Fruit fly (Drosophila melanogaster) whole organism, embryonic: Measurements from ENCODE around the gene Duox.

Experiments used
- Aef1 ChIP-seq: fragments of 200-800 bp; sonication (Bioruptor generic); IDR thresholded peaks from 3 replicates; pipeline ENCODE4 v1.3.6; 2022; ENCODE audit warnings: missing biosample characterization, missing genetic modification characterization
- CG10274 ChIP-seq: fragments of 200-800 bp; sonication (Bioruptor generic); optimal IDR thresholded peaks from 3 replicates; lab custom pipeline; 2017; ENCODE audit warnings: missing biosample characterization, mild to moderate bottlenecking, missing genetic modification characterization
- CG11456 ChIP-seq: fragments of 200-800 bp; sonication (Bioruptor generic); IDR thresholded peaks from 3 replicates; pipeline ENCODE4 v1.3.6; 2022; ENCODE audit warnings: missing biosample characterization, missing genetic modification characterization
- CG11695 ChIP-seq: fragments of 200-800 bp; sonication (Bioruptor generic); IDR thresholded peaks from 3 replicates; pipeline ENCODE4 v1.3.6; 2022; ENCODE audit warnings: missing biosample characterization, missing genetic modification characterization
- CG13894 ChIP-seq: fragments of 200-800 bp; sonication (Bioruptor generic); optimal IDR thresholded peaks from 3 replicates; lab custom pipeline; 2018; ENCODE audit warnings: missing biosample characterization, mild to moderate bottlenecking, missing genetic modification characterization, moderate library complexity
- CG16779 ChIP-seq: fragments of 200-800 bp; sonication (Bioruptor generic); IDR thresholded peaks from 2 replicates; pipeline ENCODE4 v1.3.6; 2022; ENCODE audit warnings: missing biosample characterization, missing genetic modification characterization
- CG18599 ChIP-seq: fragments of 200-800 bp; sonication (Bioruptor generic); optimal IDR thresholded peaks from 3 replicates; lab custom pipeline; 2017; ENCODE audit warnings: missing biosample characterization, missing genetic modification characterization, mild to moderate bottlenecking, moderate library complexity, missing genetic modification reagents
- CG2120 ChIP-seq: fragments of 200-800 bp; sonication (Bioruptor generic); optimal IDR thresholded peaks from 3 replicates; lab custom pipeline; 2016; ENCODE audit warnings: missing biosample characterization, missing genetic modification characterization
- CG2678 ChIP-seq: fragments of 200-800 bp; sonication (Bioruptor generic); optimal IDR thresholded peaks from 3 replicates; lab custom pipeline; 2019; ENCODE audit warnings: missing biosample characterization, mild to moderate bottlenecking, missing genetic modification characterization, moderate library complexity
- CG3163 ChIP-seq: fragments of 200-800 bp; sonication (Bioruptor generic); optimal IDR thresholded peaks from 3 replicates; lab custom pipeline; 2016; ENCODE audit warnings: missing biosample characterization, missing genetic modification characterization
- CG3281 ChIP-seq: fragments of 200-800 bp; sonication (Bioruptor generic); optimal IDR thresholded peaks from 3 replicates; lab custom pipeline; 2017; ENCODE audit warnings: missing biosample characterization, mild to moderate bottlenecking, missing genetic modification characterization
- CG8290 ChIP-seq, 3 experiments: fragments of 200-800 bp; sonication (Bioruptor generic); optimal IDR thresholded peaks; 2 replicates each; lab custom pipeline; 2016 to 2019; ENCODE audit warnings: missing biosample characterization in 3 of 3, missing genetic modification characterization in 3 of 3, mild to moderate bottlenecking in 2 of 3, moderate library complexity in 1 of 3
- CG9932 ChIP-seq: fragments of 200-800 bp; sonication (Bioruptor generic); IDR thresholded peaks from 2 replicates; pipeline ENCODE4 v1.3.6; 2022; ENCODE audit warnings: missing biosample characterization, missing genetic modification characterization
- Dbx ChIP-seq: fragments of 200-800 bp; sonication (Bioruptor generic); IDR thresholded peaks from 3 replicates; pipeline ENCODE4 v1.3.6; 2022; ENCODE audit warnings: missing biosample characterization, missing genetic modification characterization
- Deaf1 ChIP-seq: fragments of 200-800 bp; optimal IDR thresholded peaks from 3 replicates; lab custom pipeline; 2019; ENCODE audit warnings: missing biosample characterization, mild to moderate bottlenecking, missing genetic modification characterization, moderate library complexity
- Dp ChIP-seq: fragments of 200-800 bp; sonication (Bioruptor generic); optimal IDR thresholded peaks from 2 replicates; lab custom pipeline; 2018; ENCODE audit warnings: missing biosample characterization, mild to moderate bottlenecking, missing genetic modification characterization, moderate library complexity
- Ets65A ChIP-seq: fragments of 200-800 bp; sonication (Bioruptor generic); peaks from one replicate; lab custom pipeline; 2016; ENCODE audit warnings: missing biosample characterization, missing genetic modification characterization
- Hmr ChIP-seq: fragments of 200-800 bp; sonication (Bioruptor generic); optimal IDR thresholded peaks from 3 replicates; lab custom pipeline; 2017; ENCODE audit warnings: mild to moderate bottlenecking, missing biosample characterization, missing genetic modification reagents, missing genetic modification characterization
- Med ChIP-seq: fragments of 200-800 bp; sonication (Bioruptor generic); peaks from one replicate; lab custom pipeline; 2016; ENCODE audit warnings: missing biosample characterization, missing genetic modification characterization, mild to moderate bottlenecking, inconsistent platforms, moderate library complexity
- NFAT ChIP-seq: fragments of 200-800 bp; sonication (Bioruptor generic); IDR thresholded peaks from 2 replicates; pipeline ENCODE4 v1.3.6; 2022; ENCODE audit warnings: missing biosample characterization, missing genetic modification characterization
- Trl ChIP-seq, 3 experiments: fragments of >200 bp in 2 of 3; fragments of 200-800 bp in 1 of 3; sonication (Bioruptor generic) in 1 of 3; optimal IDR thresholded peaks; 2 replicates in 1 of 3; 3 replicates in 2 of 3; lab custom pipeline; 2016 to 2017; ENCODE audit warnings: missing biosample characterization in 1 of 3, missing genetic modification characterization in 1 of 3
- ase ChIP-seq: fragments of 200-800 bp; sonication (Bioruptor generic); IDR thresholded peaks from 3 replicates; pipeline ENCODE4 v1.3.6; 2022; ENCODE audit warnings: missing biosample characterization, missing genetic modification characterization
- crol ChIP-seq: fragments of 200-800 bp; sonication (Bioruptor generic); IDR thresholded peaks from 2 replicates; pipeline ENCODE4 v1.3.6; 2022; ENCODE audit warnings: missing biosample characterization, missing genetic modification characterization
- crp ChIP-seq, 2 experiments: fragments of 200-800 bp; sonication (Bioruptor generic); optimal IDR thresholded peaks; 2 replicates in 1 of 2; 3 replicates in 1 of 2; lab custom pipeline; 2017; ENCODE audit warnings: missing biosample characterization in 2 of 2, missing genetic modification characterization in 2 of 2, mild to moderate bottlenecking in 1 of 2, moderate library complexity in 1 of 2
- dysf ChIP-seq: fragments of 200-800 bp; sonication (Bioruptor generic); IDR thresholded peaks from 3 replicates; pipeline ENCODE4 v1.3.6; 2022; ENCODE audit warnings: missing biosample characterization, missing genetic modification characterization
- ewg ChIP-seq: fragments of 200-800 bp; sonication (Bioruptor generic); optimal IDR thresholded peaks from 3 replicates; lab custom pipeline; 2017; ENCODE audit warnings: mild to moderate bottlenecking, missing biosample characterization, missing genetic modification reagents, missing genetic modification characterization
- fd96Cb ChIP-seq: fragments of 200-800 bp; sonication (Bioruptor generic); optimal IDR thresholded peaks from 2 replicates; lab custom pipeline; 2018; ENCODE audit warnings: missing biosample characterization, mild to moderate bottlenecking, missing genetic modification characterization, moderate library complexity
- gro ChIP-seq: fragments of 200-800 bp; sonication (Bioruptor generic); optimal IDR thresholded peaks from 2 replicates; lab custom pipeline; 2016; ENCODE audit warnings: missing biosample characterization, missing genetic modification characterization
- lab ChIP-seq: fragments of 200-800 bp; sonication (Bioruptor generic); optimal IDR thresholded peaks from 3 replicates; lab custom pipeline; 2017; ENCODE audit warnings: missing biosample characterization, missing genetic modification characterization, mild to moderate bottlenecking, moderate library complexity, missing genetic modification reagents
- lilli ChIP-seq: fragments of 200-800 bp; sonication (Bioruptor generic); optimal IDR thresholded peaks from 3 replicates; lab custom pipeline; 2016; ENCODE audit warnings: missing biosample characterization, missing genetic modification characterization
- lmd ChIP-seq: fragments of 200-800 bp; sonication (Bioruptor generic); IDR thresholded peaks from 2 replicates; pipeline ENCODE4 v1.3.6; 2022; ENCODE audit warnings: missing biosample characterization, missing genetic modification characterization
- onecut ChIP-seq: fragments of 200-800 bp; sonication (Bioruptor generic); IDR thresholded peaks from 2 replicates; pipeline ENCODE4 v1.3.6; 2022; ENCODE audit warnings: missing biosample characterization, missing genetic modification characterization
- prd ChIP-seq, 3 experiments: fragments of >200 bp in 2 of 3; fragments of 200-800 bp in 1 of 3; sonication (Bioruptor generic) in 1 of 3; optimal IDR thresholded peaks in 2 of 3; IDR thresholded peaks in 1 of 3; 2 replicates in 2 of 3; 3 replicates in 1 of 3; pipeline versions ENCODE4 v1.3.6 to Lab custom; 2017 to 2022; ENCODE audit warnings: missing biosample characterization in 1 of 3, missing genetic modification characterization in 1 of 3
- seq ChIP-seq: fragments of 200-800 bp; sonication (Bioruptor generic); IDR thresholded peaks from 2 replicates; pipeline ENCODE4 v1.3.6; 2022; ENCODE audit warnings: missing biosample characterization, missing genetic modification characterization
- slbo ChIP-seq: fragments of 200-800 bp; sonication (Bioruptor generic); IDR thresholded peaks from 2 replicates; pipeline ENCODE4 v1.3.6; 2022; ENCODE audit warnings: missing biosample characterization, missing genetic modification characterization
- unpg ChIP-seq: fragments of 200-800 bp; sonication (Bioruptor generic); optimal IDR thresholded peaks from 3 replicates; lab custom pipeline; 2018; ENCODE audit warnings: missing biosample characterization, mild to moderate bottlenecking, missing genetic modification characterization, moderate library complexity

Gene Duox

dm6 chr2L:2799909-2800478 lies 30.1 kb downstream of the Duox start, which contains the start of gene Syt1:
Gene Syt1, minus strand, starts transcription at chr2L:2799979.
- TF ChIP-seq slbo (peak; percentile 16; the same call in 1 of the 2 replicates), CG3163 (GFP tag; lab: Kevin White, UChicago) (no peak), NFAT (GFP tag; lab: Robert Waterston, UW) (peak; percentile 22; the same call in 1 of the 2 replicates), Dbx (GFP tag; lab: Robert Waterston, UW) (peak; percentile 27; the same call in 1 of the 3 replicates), Deaf1 (peak; percentile 20), Hmr (GFP tag; lab: Kevin White, UChicago) (peak; percentile 7), dysf (peak; percentile 42; the same call in 1 of the 3 replicates), crp (GFP tag; optimal IDR thresholded peaks at IDR 0.05; lab: Kevin White, UChicago) (peak in 1 of 2 experiments; percentile 46), CG2120 (GFP tag; lab: Kevin White, UChicago) (peak; percentile 2), CG11456 (GFP tag; lab: Robert Waterston, UW) (0 out of 3 replicates have a peak, but pooled peaks have one; percentile 59), ewg (GFP tag; lab: Kevin White, UChicago) (peak; percentile 76), unpg (GFP tag; lab: Kevin White, UChicago) (no peak), gro (GFP tag; lab: Kevin White, UChicago) (peak; percentile 22), ase (GFP tag; lab: Robert Waterston, UW) (0 out of 3 replicates have a peak, but pooled peaks have one; percentile 18), CG11695 (GFP tag; lab: Robert Waterston, UW) (no peak), CG9932 (GFP tag; lab: Robert Waterston, UW) (peak; percentile 35; the same call in 1 of the 2 replicates), lilli (peak; percentile 15), onecut (GFP tag; lab: Robert Waterston, UW) (peak; percentile 99), lmd (peak; percentile 5; the same call in 1 of the 2 replicates), crol (peak; percentile 86), Ets65A (GFP tag; lab: Kevin White, UChicago) (peak; percentile 84), CG2678 (tag; lab: Kevin White, UChicago) (peak; percentile 2), Med (GFP tag; lab: Kevin White, UChicago) (peak; percentile 40), CG16779 (GFP tag; lab: Robert Waterston, UW) (0 out of 2 replicates have a peak, but pooled peaks have one; percentile 32), prd (optimal IDR thresholded peaks at IDR 0.05; lab: Kevin White, UChicago) (no peak), prd (GFP tag; IDR thresholded peaks at IDR 0.05; lab: Robert Waterston, UW) (no peak), CG10274 (peak; percentile 84), CG18599 (GFP tag; lab: Kevin White, UChicago) (peak; percentile 33), fd96Cb (tag; lab: Kevin White, UChicago) (no peak), Dp (GFP tag; lab: Kevin White, UChicago) (no peak), lab (GFP tag; lab: Kevin White, UChicago) (peak; percentile 42), seq (0 out of 2 replicates have a peak, but pooled peaks have one; percentile 10), CG3281 (GFP tag; lab: Kevin White, UChicago) (no peak), CG8290 (GFP tag; optimal IDR thresholded peaks at IDR 0.05; lab: Kevin White, UChicago) (no peak), CG8290 (tag; optimal IDR thresholded peaks at IDR 0.05; lab: Kevin White, UChicago) (peak in 1 of 2 experiments; percentile 0)

- TF ChIP-seq CG13894 (tag; lab: Kevin White, UChicago) (peak; percentile 98), Trl (optimal IDR thresholded peaks at IDR 0.05; lab: Kevin White, UChicago) (peak; percentile 45 to 79), Trl (GFP tag; optimal IDR thresholded peaks at IDR 0.05; lab: Kevin White, UChicago) (no peak), Aef1 (GFP tag; lab: Robert Waterston, UW) (no peak), ewg (GFP tag; lab: Kevin White, UChicago) (peak; percentile 38)
Measured at dm6 chr2L:2797186-2797585, 32.9 kb downstream of the Duox start.
